Worm (Caenorhabditis elegans) whole organism, L4 larva: ENCODE data around the gene nuo-4.

ENCODE experiments used
- egl-27 ChIP-seq: sonication (generic microtip); optimal IDR thresholded peaks from 3 replicates; lab custom pipeline; 2017; ENCODE audit warnings: missing biosample characterization, missing genetic modification reagents, missing genetic modification characterization
- mes-2 ChIP-seq: sonication (generic microtip); optimal IDR thresholded peaks from 2 replicates; lab custom pipeline; 2016; ENCODE audit warnings: missing genotype, mild to moderate bottlenecking, missing genetic modification characterization, missing compliant biosample characterization; ENCODE audit not compliant: poor library complexity, severe bottlenecking
- unc-130 ChIP-seq: sonication (generic microtip); optimal IDR thresholded peaks from 2 replicates; lab custom pipeline; 2016; ENCODE audit warnings: missing genetic modification reagents, missing genetic modification characterization, missing compliant biosample characterization

DNA sequence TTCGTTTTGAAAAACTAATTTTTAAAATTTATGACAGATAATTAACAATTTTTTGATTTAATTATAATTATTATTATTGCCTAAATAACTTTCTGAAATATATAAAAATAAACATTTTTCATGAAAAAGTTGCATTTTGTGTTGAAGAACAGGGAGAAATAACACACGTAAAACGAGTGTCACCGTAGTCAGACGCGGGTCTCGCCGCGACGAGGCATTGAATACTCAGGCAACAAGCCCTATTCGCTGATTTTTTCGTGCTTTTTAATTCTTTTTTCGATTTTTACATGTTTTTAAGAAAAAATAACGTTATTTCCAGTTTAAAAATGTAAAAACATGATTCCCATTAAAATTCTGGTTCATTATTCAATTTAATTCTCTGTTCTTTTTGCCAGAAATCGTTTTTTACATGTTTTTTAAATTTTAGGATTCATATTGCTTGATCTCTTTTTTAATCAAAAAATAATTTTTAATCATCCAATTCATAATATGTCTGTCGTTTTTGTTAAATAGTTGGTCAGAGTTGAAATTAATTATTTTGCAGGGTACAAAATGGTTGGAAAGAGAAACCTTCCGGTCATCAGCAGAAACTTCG, 49.4 kb upstream of the nuo-4 start, which contains the start of gene rpl-6:
- TF ChIP-seq mes-2: peak; percentile 91
- peak; percentile 23 for TF ChIP-seq egl-27 (tag; lab: Kevin White, UChicago)
- TF ChIP-seq unc-130 (GFP tag; lab: Kevin White, UChicago): peak; percentile 41
